Fruit fly (Drosophila melanogaster) whole organism, embryonic: ENCODE measurements around the gene CG13062.
A peak's percentile ranks its signal among the peaks of the same experiment; 100 is the strongest.

Source experiments
- Awh ChIP-seq: fragments of 200-800 bp; sonication (Bioruptor generic); IDR thresholded peaks from 2 replicates; pipeline ENCODE4, ENCODE4 v1.3.6; 2022; ENCODE audit warnings: missing biosample characterization, missing genetic modification characterization
- Bdp1 ChIP-seq: fragments of 200-800 bp; sonication (Bioruptor generic); optimal IDR thresholded peaks from 3 replicates; lab custom pipeline; 2016; ENCODE audit warnings: missing biosample characterization, missing genetic modification characterization
- CG11560 ChIP-seq: fragments of 200-800 bp; sonication (Bioruptor generic); IDR thresholded peaks from 3 replicates; pipeline ENCODE4 v1.3.6; 2022; ENCODE audit warnings: missing biosample characterization, missing genetic modification characterization
- CG13424 ChIP-seq: fragments of 200-800 bp; sonication (Bioruptor generic); optimal IDR thresholded peaks from 2 replicates; lab custom pipeline; 2019; ENCODE audit warnings: missing biosample characterization, mild to moderate bottlenecking, missing genetic modification characterization, moderate library complexity
- CG15269 ChIP-seq: fragments of 200-800 bp; sonication (Bioruptor generic); optimal IDR thresholded peaks from 2 replicates; lab custom pipeline; 2018; ENCODE audit warnings: missing biosample characterization, mild to moderate bottlenecking, missing genetic modification characterization, moderate library complexity
- CG17568 ChIP-seq: fragments of 200-800 bp; sonication (Bioruptor generic); optimal IDR thresholded peaks from 2 replicates; lab custom pipeline; 2018; ENCODE audit warnings: missing biosample characterization, mild to moderate bottlenecking, missing genetic modification characterization, moderate library complexity
- CG2712 ChIP-seq: fragments of 200-800 bp; optimal IDR thresholded peaks from 3 replicates; lab custom pipeline; 2019; ENCODE audit warnings: missing biosample characterization, mild to moderate bottlenecking, missing genetic modification characterization, moderate library complexity
- CG34422 ChIP-seq: fragments of 200-800 bp; sonication (Bioruptor generic); IDR thresholded peaks from 3 replicates; pipeline ENCODE4 v1.3.6; 2022; ENCODE audit warnings: missing biosample characterization, missing genetic modification characterization
- CG3726 ChIP-seq: fragments of 200-800 bp; sonication (Bioruptor generic); IDR thresholded peaks from 3 replicates; pipeline ENCODE4, ENCODE4 v1.3.6; 2022; ENCODE audit warnings: missing biosample characterization, missing genetic modification characterization
- CG4282 ChIP-seq: fragments of 200-800 bp; sonication (Bioruptor generic); optimal IDR thresholded peaks from 2 replicates; lab custom pipeline; 2016; ENCODE audit warnings: missing biosample characterization, missing genetic modification characterization
- CG4617 ChIP-seq: fragments of 200-800 bp; sonication (Bioruptor generic); optimal IDR thresholded peaks from 3 replicates; lab custom pipeline; 2016; ENCODE audit warnings: missing biosample characterization, missing genetic modification characterization, borderline replicate concordance
- CG6175 ChIP-seq: fragments of 200-800 bp; sonication (Bioruptor generic); IDR thresholded peaks from 3 replicates; pipeline ENCODE4 v1.3.6; 2022; ENCODE audit warnings: missing biosample characterization, missing genetic modification characterization
- CG6272 ChIP-seq: fragments of 200-800 bp; sonication (Bioruptor generic); IDR thresholded peaks from 2 replicates; pipeline ENCODE4 v1.3.6; 2022; ENCODE audit warnings: missing biosample characterization, missing genetic modification characterization
- CG6683 ChIP-seq: fragments of 200-800 bp; sonication (Bioruptor generic); optimal IDR thresholded peaks from 2 replicates; lab custom pipeline; 2017; ENCODE audit warnings: missing biosample characterization, mild to moderate bottlenecking, missing genetic modification characterization, missing genetic modification reagents
- CG6791 ChIP-seq: fragments of 200-800 bp; sonication (Bioruptor generic); IDR thresholded peaks from 3 replicates; pipeline ENCODE4 v1.3.6; 2022; ENCODE audit warnings: missing biosample characterization, missing genetic modification characterization; ENCODE audit not compliant: partially characterized antibody
- CG8944 ChIP-seq: fragments of 200-800 bp; sonication (Bioruptor generic); optimal IDR thresholded peaks from 3 replicates; lab custom pipeline; 2016; ENCODE audit warnings: missing biosample characterization, missing genetic modification characterization
- CG9215 ChIP-seq: fragments of 200-800 bp; sonication (Bioruptor generic); IDR thresholded peaks from 2 replicates; pipeline ENCODE4 v1.3.6; 2022; ENCODE audit warnings: missing biosample characterization, missing genetic modification characterization
- CG9876 ChIP-seq: fragments of 200-800 bp; sonication (Bioruptor generic); optimal IDR thresholded peaks from 2 replicates; lab custom pipeline; 2016; ENCODE audit warnings: missing biosample characterization, missing genetic modification characterization
- Chrac-16 ChIP-seq: fragments of 200-800 bp; sonication (Bioruptor generic); optimal IDR thresholded peaks from 3 replicates; lab custom pipeline; 2016; ENCODE audit warnings: missing biosample characterization, missing genetic modification characterization
- Dp ChIP-seq: fragments of 200-800 bp; sonication (Bioruptor generic); optimal IDR thresholded peaks from 2 replicates; lab custom pipeline; 2018; ENCODE audit warnings: missing biosample characterization, mild to moderate bottlenecking, missing genetic modification characterization, moderate library complexity
- Ets97D ChIP-seq: fragments of 200-800 bp; sonication (Bioruptor generic); optimal IDR thresholded peaks from 3 replicates; lab custom pipeline; 2016; ENCODE audit warnings: missing biosample characterization, missing genetic modification characterization
- Fer1 ChIP-seq: fragments of 200-800 bp; sonication (Bioruptor generic); optimal IDR thresholded peaks from 2 replicates; lab custom pipeline; 2017; ENCODE audit warnings: missing biosample characterization, mild to moderate bottlenecking, missing genetic modification characterization
- Fer3 ChIP-seq: fragments of 200-800 bp; sonication (Bioruptor generic); optimal IDR thresholded peaks from 2 replicates; lab custom pipeline; 2018; ENCODE audit warnings: missing biosample characterization, mild to moderate bottlenecking, missing genetic modification characterization, moderate library complexity
- Hr39 ChIP-seq: fragments of >200 bp; optimal IDR thresholded peaks from 2 replicates; lab custom pipeline; 2017
- Hr51 ChIP-seq, 2 experiments: fragments of 200-800 bp; sonication (Bioruptor generic); optimal IDR thresholded peaks; 2 replicates in 1 of 2; 3 replicates in 1 of 2; lab custom pipeline; 2016 to 2018; ENCODE audit warnings: missing biosample characterization in 2 of 2, missing genetic modification characterization in 2 of 2, mild to moderate bottlenecking in 1 of 2, moderate library complexity in 1 of 2
- Lim3 ChIP-seq: fragments of 200-800 bp; sonication (Bioruptor generic); IDR thresholded peaks from 2 replicates; pipeline ENCODE4 v1.3.6; 2022; ENCODE audit warnings: missing biosample characterization, missing genetic modification characterization
- NK7.1 ChIP-seq: fragments of 200-800 bp; sonication (Bioruptor generic); optimal IDR thresholded peaks from 3 replicates; lab custom pipeline; 2016; ENCODE audit warnings: missing biosample characterization, missing genetic modification characterization
- Pdp1 ChIP-seq, 2 experiments: fragments of 200-800 bp; sonication (Bioruptor generic); optimal IDR thresholded peaks; 3 replicates each; lab custom pipeline; 2016; ENCODE audit warnings: missing biosample characterization in 2 of 2, missing genetic modification characterization in 2 of 2, mild to moderate bottlenecking in 1 of 2, moderate library complexity in 1 of 2
- Sry-δ ChIP-seq: fragments of 200-800 bp; sonication (Bioruptor generic); optimal IDR thresholded peaks from 2 replicates; lab custom pipeline; 2016; ENCODE audit warnings: missing biosample characterization, missing genetic modification characterization
- YL-1 ChIP-seq: fragments of 200-800 bp; sonication (Bioruptor generic); optimal IDR thresholded peaks from 3 replicates; lab custom pipeline; 2017; ENCODE audit warnings: missing biosample characterization, mild to moderate bottlenecking, missing genetic modification characterization
- ap ChIP-seq: fragments of 200-800 bp; sonication (Bioruptor generic); IDR thresholded peaks from 2 replicates; pipeline ENCODE4 v1.3.6; 2022; ENCODE audit warnings: missing biosample characterization, missing genetic modification characterization
- bigmax ChIP-seq: fragments of 200-800 bp; sonication (Bioruptor generic); optimal IDR thresholded peaks from 2 replicates; lab custom pipeline; 2018; ENCODE audit warnings: missing biosample characterization, mild to moderate bottlenecking, missing genetic modification characterization
- crp ChIP-seq, 2 experiments: fragments of 200-800 bp; sonication (Bioruptor generic); optimal IDR thresholded peaks; 2 replicates in 1 of 2; 3 replicates in 1 of 2; lab custom pipeline; 2017; ENCODE audit warnings: missing biosample characterization in 2 of 2, missing genetic modification characterization in 2 of 2, mild to moderate bottlenecking in 1 of 2, moderate library complexity in 1 of 2
- dysf ChIP-seq: fragments of 200-800 bp; sonication (Bioruptor generic); IDR thresholded peaks from 3 replicates; pipeline ENCODE4 v1.3.6; 2022; ENCODE audit warnings: missing biosample characterization, missing genetic modification characterization
- grau ChIP-seq: fragments of 200-800 bp; optimal IDR thresholded peaks from 3 replicates; lab custom pipeline; 2019; ENCODE audit warnings: missing biosample characterization, mild to moderate bottlenecking, missing genetic modification characterization, moderate library complexity
- gro ChIP-seq: fragments of 200-800 bp; sonication (Bioruptor generic); optimal IDR thresholded peaks from 2 replicates; lab custom pipeline; 2016; ENCODE audit warnings: missing biosample characterization, missing genetic modification characterization
- insv ChIP-seq, 2 experiments: fragments of 200-800 bp; sonication (Bioruptor generic); optimal IDR thresholded peaks; 3 replicates each; lab custom pipeline; 2016 to 2018; ENCODE audit warnings: missing biosample characterization in 2 of 2, missing genetic modification characterization in 2 of 2
- phol ChIP-seq: fragments of 200-800 bp; sonication (Bioruptor generic); optimal IDR thresholded peaks from 3 replicates; lab custom pipeline; 2018; ENCODE audit warnings: missing biosample characterization, mild to moderate bottlenecking, missing genetic modification characterization, moderate library complexity
- pita ChIP-seq: fragments of 200-800 bp; sonication (Bioruptor generic); optimal IDR thresholded peaks from 2 replicates; lab custom pipeline; 2017; ENCODE audit warnings: missing biosample characterization, mild to moderate bottlenecking, missing genetic modification characterization
- psq ChIP-seq: fragments of 200-800 bp; sonication (Bioruptor generic); optimal IDR thresholded peaks from 2 replicates; lab custom pipeline; 2017; ENCODE audit warnings: missing biosample characterization, missing genetic modification characterization
- pum ChIP-seq: fragments of 200-800 bp; sonication (Bioruptor generic); optimal IDR thresholded peaks from 2 replicates; lab custom pipeline; 2016; ENCODE audit warnings: missing biosample characterization, missing genetic modification characterization
- ranshi ChIP-seq: fragments of 200-800 bp; sonication (Bioruptor generic); IDR thresholded peaks from 2 replicates; pipeline ENCODE4 v1.3.6; 2022; ENCODE audit warnings: missing biosample characterization, missing genetic modification characterization
- row ChIP-seq: fragments of 200-800 bp; sonication (Bioruptor generic); IDR thresholded peaks from 3 replicates; pipeline ENCODE4 v1.3.6; 2022; ENCODE audit warnings: missing biosample characterization, missing genetic modification characterization
- sd ChIP-seq: fragments of 200-800 bp; sonication (Bioruptor generic); optimal IDR thresholded peaks from 3 replicates; lab custom pipeline; 2018; ENCODE audit warnings: missing biosample characterization, mild to moderate bottlenecking, missing genetic modification characterization, moderate library complexity
- sima ChIP-seq: fragments of 200-800 bp; sonication (Bioruptor generic); optimal IDR thresholded peaks from 2 replicates; lab custom pipeline; 2016; ENCODE audit warnings: missing biosample characterization, missing genetic modification characterization
- slbo ChIP-seq: fragments of 200-800 bp; sonication (Bioruptor generic); IDR thresholded peaks from 2 replicates; pipeline ENCODE4 v1.3.6; 2022; ENCODE audit warnings: missing biosample characterization, missing genetic modification characterization
- tup ChIP-seq: fragments of 200-800 bp; sonication (Bioruptor generic); optimal IDR thresholded peaks from 2 replicates; lab custom pipeline; 2016; ENCODE audit warnings: missing biosample characterization, mild to moderate bottlenecking, missing genetic modification characterization, moderate library complexity
- usp ChIP-seq: fragments of >200 bp; optimal IDR thresholded peaks from 2 replicates; lab custom pipeline; 2017; ENCODE audit warnings: missing biosample characterization, missing genetic modification characterization
- vnd ChIP-seq: fragments of 200-800 bp; sonication (Bioruptor generic); IDR thresholded peaks from 3 replicates; pipeline ENCODE4 v1.3.6; 2022; ENCODE audit warnings: missing biosample characterization, missing genetic modification characterization; ENCODE audit not compliant: partially characterized antibody
- wek ChIP-seq: fragments of 200-800 bp; sonication (Bioruptor generic); optimal IDR thresholded peaks from 3 replicates; lab custom pipeline; 2018; ENCODE audit warnings: missing biosample characterization, mild to moderate bottlenecking, missing genetic modification characterization, moderate library complexity

CG13062 gene

DNA sequence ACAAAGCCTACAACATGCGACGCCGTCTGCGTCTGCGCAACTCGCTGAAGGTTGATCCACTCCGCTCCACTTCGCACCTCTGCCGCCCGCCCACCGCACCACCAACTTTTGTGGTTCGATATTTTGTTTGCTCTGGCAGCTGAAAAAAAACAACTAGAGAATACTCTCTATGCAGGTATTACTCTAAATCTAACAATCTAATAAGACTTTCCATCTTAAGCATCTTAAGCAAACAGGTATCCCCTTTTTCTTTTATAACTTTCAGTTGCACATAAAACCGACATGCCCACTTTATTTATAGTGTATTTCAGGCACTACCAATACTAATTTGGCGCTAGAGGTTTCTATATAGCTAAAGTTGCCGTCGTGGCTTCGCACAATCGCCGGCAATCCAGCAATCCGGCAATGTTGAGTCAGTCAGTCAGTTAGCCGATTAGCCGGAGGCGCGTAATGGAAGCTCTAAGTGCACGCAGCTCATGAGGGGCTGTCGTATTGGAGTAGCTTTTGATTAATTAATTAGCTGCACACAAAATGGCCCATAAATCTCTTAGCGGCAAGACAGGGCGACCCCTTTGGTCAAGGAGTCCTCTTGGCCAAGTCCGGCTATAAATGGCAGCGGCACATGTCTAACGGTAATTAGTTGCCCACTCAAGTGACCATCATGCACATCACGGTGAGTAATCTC is 14.3 kb downstream of the CG13062 start, which contains the start of gene CG13058 (continued):
- no peak for TF ChIP-seq CG6683
- TF ChIP-seq CG4617 (GFP tag; lab: Kevin White, UChicago): no peak
- 0 out of 3 replicates have a peak, but pooled peaks have one; percentile 41 for TF ChIP-seq CG11560
- no peak for TF ChIP-seq wek (GFP tag; lab: Kevin White, UChicago)
- peak in 1 of 2 experiments; percentile 15 for TF ChIP-seq crp (GFP tag; optimal IDR thresholded peaks at IDR 0.05; lab: Kevin White, UChicago)
- no peak for TF ChIP-seq insv (GFP tag; optimal IDR thresholded peaks at IDR 0.05; lab: Kevin White, UChicago)
- TF ChIP-seq Hr51 (GFP tag; optimal IDR thresholded peaks at IDR 0.05; lab: Kevin White, UChicago): peak in 1 of 2 experiments; percentile 86
- TF ChIP-seq CG6175 (GFP tag; lab: Robert Waterston, UW): no peak
- peak; percentile 79 for TF ChIP-seq slbo
- no peak for TF ChIP-seq bigmax
- no peak for TF ChIP-seq NK7.1 (GFP tag; lab: Kevin White, UChicago)
- TF ChIP-seq CG2712 (tag; lab: Kevin White, UChicago): no peak
- TF ChIP-seq grau (tag; lab: Kevin White, UChicago): peak; percentile 79
- no peak for TF ChIP-seq tup (GFP tag; lab: Kevin White, UChicago)
- TF ChIP-seq ranshi (GFP tag; lab: Robert Waterston, UW): peak; percentile 73
- no peak for TF ChIP-seq CG17568 (GFP tag; lab: Kevin White, UChicago)
- TF ChIP-seq dysf: peak; percentile 66
- TF ChIP-seq Ets97D (GFP tag; lab: Kevin White, UChicago): no peak
- TF ChIP-seq row (GFP tag; lab: Robert Waterston, UW): peak; percentile 83
- TF ChIP-seq CG6272 (GFP tag; lab: Robert Waterston, UW): no peak
- TF ChIP-seq gro (GFP tag; lab: Kevin White, UChicago): no peak
- peak; percentile 59 for TF ChIP-seq ap (GFP tag; lab: Robert Waterston, UW)
- no peak for TF ChIP-seq Pdp1 (GFP tag; optimal IDR thresholded peaks at IDR 0.05; lab: Kevin White, UChicago)
- no peak for TF ChIP-seq CG3726 (GFP tag; lab: Robert Waterston, UW)
- TF ChIP-seq sd (tag; lab: Kevin White, UChicago): peak; percentile 8
- no peak for TF ChIP-seq vnd (GFP tag; lab: Robert Waterston, UW)
- peak; percentile 18; the same call in 1 of the 2 replicates for TF ChIP-seq CG9215
- TF ChIP-seq psq: no peak
- peak; percentile 40 for TF ChIP-seq Chrac-16 (GFP tag; lab: Kevin White, UChicago)
- TF ChIP-seq CG9876 (GFP tag; lab: Kevin White, UChicago): no peak
- peak; percentile 86 for TF ChIP-seq CG15269 (tag; lab: Kevin White, UChicago)
- no peak for TF ChIP-seq Dp
- TF ChIP-seq Fer3: peak; percentile 59
- no peak for TF ChIP-seq Hr39
- TF ChIP-seq pum (GFP tag; lab: Kevin White, UChicago): no peak
- TF ChIP-seq usp: no peak
- TF ChIP-seq sima: no peak
- no peak for TF ChIP-seq YL-1 (GFP tag; lab: Kevin White, UChicago)
- TF ChIP-seq CG34422 (GFP tag; lab: Robert Waterston, UW): 0 out of 3 replicates have a peak, but pooled peaks have one; percentile 10
- peak; percentile 32 for TF ChIP-seq Sry-δ (GFP tag; lab: Kevin White, UChicago)
- TF ChIP-seq pita (GFP tag; lab: Kevin White, UChicago): no peak
- TF ChIP-seq phol (tag; lab: Kevin White, UChicago): no peak
- peak; percentile 44; the same call in 1 of the 2 replicates for TF ChIP-seq Lim3 (GFP tag; lab: Robert Waterston, UW)
- TF ChIP-seq Bdp1 (GFP tag; lab: Kevin White, UChicago): peak; percentile 10
- peak; percentile 36 for TF ChIP-seq CG8944 (GFP tag; lab: Kevin White, UChicago)
- TF ChIP-seq CG6791 (GFP tag; lab: Robert Waterston, UW): no peak
- TF ChIP-seq Fer1: peak; percentile 84
- no peak for TF ChIP-seq CG4282
- no peak for TF ChIP-seq Awh (GFP tag; lab: Robert Waterston, UW)
- peak; percentile 84 for TF ChIP-seq CG13424
